Worm (Caenorhabditis elegans) whole organism, young adult: ENCODE results near the gene sprp-4.

ENCODE experiments used
- F37B4.10 ChIP-seq: fragments of 200-800 bp; sonication (Bioruptor generic); IDR thresholded peaks from 2 replicates; pipeline ENCODE4 v1.3.6; 2022; ENCODE audit warnings: missing genetic modification characterization, missing compliant biosample characterization
- F49E8.2 ChIP-seq: sonication (generic microtip); optimal IDR thresholded peaks from 3 replicates; lab custom pipeline; 2017; ENCODE audit warnings: missing genetic modification characterization, mild to moderate bottlenecking, missing compliant biosample characterization, antibody characterized with exemption, moderate library complexity; ENCODE audit not compliant: insufficient read depth
- F55B11.4 ChIP-seq: sonication (generic microtip); optimal IDR thresholded peaks from 2 replicates; lab custom pipeline; 2016; ENCODE audit warnings: missing compliant biosample characterization, missing genetic modification characterization, borderline replicate concordance; ENCODE audit not compliant: insufficient read depth
- F57A8.1 ChIP-seq: fragments of 200-800 bp; sonication (Bioruptor generic); optimal IDR thresholded peaks from 2 replicates; lab custom pipeline; 2018; ENCODE audit warnings: mild to moderate bottlenecking, missing genetic modification characterization, moderate library complexity, missing compliant biosample characterization
- T07F8.4 ChIP-seq: sonication (generic microtip); optimal IDR thresholded peaks from 2 replicates; lab custom pipeline; 2016; ENCODE audit warnings: mild to moderate bottlenecking, missing genetic modification characterization, moderate library complexity, missing compliant biosample characterization
- Y56A3A.18 ChIP-seq: fragments of 200-800 bp; sonication (Bioruptor generic); IDR thresholded peaks from 2 replicates; pipeline ENCODE4 v1.3.6; 2022; ENCODE audit warnings: missing genetic modification reagents, missing genetic modification characterization, missing compliant biosample characterization
- Y79H2A.3 ChIP-seq: fragments of 200-800 bp; sonication (Bioruptor generic); conservative IDR thresholded peaks from 2 replicates; pipeline ENCODE4 v1.3.6; 2022; ENCODE audit warnings: missing genetic modification reagents, missing genetic modification characterization, missing compliant biosample characterization
- ZK185.1 ChIP-seq: sonication (generic microtip); optimal IDR thresholded peaks from 2 replicates; lab custom pipeline; 2016; ENCODE audit warnings: mild to moderate bottlenecking, missing genetic modification characterization, missing compliant biosample characterization; ENCODE audit not compliant: poor library complexity, severe bottlenecking
- bed-2 ChIP-seq: fragments of 200-800 bp; sonication (Bioruptor generic); IDR thresholded peaks from 2 replicates; pipeline ENCODE4 v1.3.6; 2022; ENCODE audit warnings: missing genetic modification reagents, missing genetic modification characterization, missing compliant biosample characterization
- ccch-3 ChIP-seq: fragments of 200-800 bp; sonication (Bioruptor generic); optimal IDR thresholded peaks from 2 replicates; lab custom pipeline; 2018; ENCODE audit warnings: mild to moderate bottlenecking, missing genetic modification characterization, missing compliant biosample characterization
- cebp-1 ChIP-seq, 2 experiments: fragments of 200-800 bp in 1 of 2; sonication (Bioruptor generic) in 1 of 2; sonication (generic microtip) in 1 of 2; IDR thresholded peaks in 1 of 2; optimal IDR thresholded peaks in 1 of 2; 2 replicates each; pipeline versions ENCODE4 v1.3.6 to Lab custom; 2017 to 2022; ENCODE audit warnings: missing compliant biosample characterization in 2 of 2, missing genetic modification characterization in 2 of 2, mild to moderate bottlenecking in 1 of 2, missing genetic modification reagents in 1 of 2, moderate library complexity in 1 of 2
- ceh-100 ChIP-seq: fragments of 200-800 bp; sonication (Bioruptor generic); IDR thresholded peaks from 2 replicates; pipeline ENCODE4 v1.3.6; 2022; ENCODE audit warnings: missing genetic modification reagents, missing genetic modification characterization, missing compliant biosample characterization
- ceh-27 ChIP-seq: fragments of 200-800 bp; sonication (Bioruptor generic); optimal IDR thresholded peaks from 2 replicates; lab custom pipeline; 2018; ENCODE audit warnings: mild to moderate bottlenecking, missing genetic modification characterization, moderate library complexity, missing compliant biosample characterization
- ceh-40 ChIP-seq: fragments of 200-800 bp; sonication (Bioruptor generic); IDR thresholded peaks from 2 replicates; pipeline ENCODE4 v1.3.6; 2022; ENCODE audit warnings: missing genetic modification characterization, missing compliant biosample characterization
- ceh-91 ChIP-seq: fragments of 200-800 bp; sonication (Bioruptor generic); IDR thresholded peaks from 2 replicates; pipeline ENCODE4 v1.3.6; 2022; ENCODE audit warnings: missing genetic modification reagents, missing genetic modification characterization, missing compliant biosample characterization
- die-1 ChIP-seq: sonication (generic microtip); optimal IDR thresholded peaks from 2 replicates; lab custom pipeline; 2016; ENCODE audit warnings: missing genotype, mild to moderate bottlenecking, missing genetic modification characterization, missing compliant biosample characterization
- egl-44 ChIP-seq: fragments of 200-800 bp; sonication (Bioruptor generic); IDR thresholded peaks from 2 replicates; pipeline ENCODE4 v1.3.6; 2022; ENCODE audit warnings: missing genetic modification reagents, missing genetic modification characterization, missing compliant biosample characterization
- ets-4 ChIP-seq: fragments of 200-800 bp; sonication (Bioruptor generic); optimal IDR thresholded peaks from 2 replicates; lab custom pipeline; 2018; ENCODE audit warnings: mild to moderate bottlenecking, missing genetic modification characterization, missing compliant biosample characterization
- fkh-3 ChIP-seq: sonication (generic microtip); optimal IDR thresholded peaks from 2 replicates; lab custom pipeline; 2016; ENCODE audit warnings: mild to moderate bottlenecking, missing genetic modification characterization, missing compliant biosample characterization
- hmg-20 ChIP-seq: fragments of 200-800 bp; sonication (Bioruptor generic); IDR thresholded peaks from 2 replicates; pipeline ENCODE4 v1.3.6; 2022; ENCODE audit warnings: missing genetic modification reagents, missing genetic modification characterization, missing compliant biosample characterization
- let-607 ChIP-seq, 2 experiments: fragments of 200-800 bp in 1 of 2; sonication (Bioruptor generic) in 1 of 2; sonication (generic microtip) in 1 of 2; optimal IDR thresholded peaks; 2 replicates each; lab custom pipeline; 2016 to 2018; ENCODE audit warnings: mild to moderate bottlenecking in 2 of 2, missing compliant biosample characterization in 2 of 2, missing genetic modification characterization in 2 of 2, moderate library complexity in 2 of 2, missing genotype in 1 of 2
- mel-28 ChIP-seq: sonication (generic microtip); optimal IDR thresholded peaks from 2 replicates; lab custom pipeline; 2016; ENCODE audit warnings: borderline replicate concordance, mild to moderate bottlenecking, missing genetic modification characterization, missing compliant biosample characterization
- nfya-2 ChIP-seq: fragments of 200-800 bp; sonication (Bioruptor generic); IDR thresholded peaks from 2 replicates; pipeline ENCODE4 v1.3.6; 2022; ENCODE audit warnings: missing genetic modification reagents, missing genetic modification characterization, missing compliant biosample characterization
- nfyb-1 ChIP-seq: fragments of 200-800 bp; sonication (Bioruptor generic); IDR thresholded peaks from 2 replicates; pipeline ENCODE4 v1.3.6; 2022; ENCODE audit warnings: missing genetic modification reagents, missing genetic modification characterization, missing compliant biosample characterization
- nhr-80 ChIP-seq: sonication (generic microtip); optimal IDR thresholded peaks from 2 replicates; lab custom pipeline; 2016; ENCODE audit warnings: missing genetic modification characterization, missing compliant biosample characterization
- pha-4 ChIP-seq: fragments of 150-350 bp; sonication (generic microtip); optimal IDR thresholded peaks from 2 replicates; lab custom pipeline; 2014; ENCODE audit warnings: missing biosample characterization, missing genetic modification reagents, missing genetic modification characterization
- rec-8 ChIP-seq, 2 experiments: sonication (generic microtip); optimal IDR thresholded peaks; 2 replicates each; lab custom pipeline; 2016; ENCODE audit warnings: mild to moderate bottlenecking in 2 of 2, missing genetic modification characterization in 2 of 2, missing genetic modification reagents in 2 of 2, missing genotype in 2 of 2, missing biosample characterization in 1 of 2, missing compliant biosample characterization in 1 of 2, moderate library complexity in 1 of 2
- repo-1 ChIP-seq: sonication (generic microtip); optimal IDR thresholded peaks from 2 replicates; lab custom pipeline; 2017; ENCODE audit warnings: mild to moderate bottlenecking, missing genetic modification characterization, missing compliant biosample characterization
- sdz-38 ChIP-seq: sonication (generic microtip); optimal IDR thresholded peaks from 2 replicates; lab custom pipeline; 2016; ENCODE audit warnings: missing genotype, missing genetic modification characterization, missing compliant biosample characterization
- sea-2 ChIP-seq: fragments of 200-800 bp; sonication (Bioruptor generic); IDR thresholded peaks from 2 replicates; pipeline ENCODE4 v1.3.6; 2022; ENCODE audit warnings: missing genetic modification characterization, missing compliant biosample characterization
- snpc-3.4 ChIP-seq: sonication (generic microtip); optimal IDR thresholded peaks from 2 replicates; lab custom pipeline; 2017; ENCODE audit warnings: missing genetic modification characterization, mild to moderate bottlenecking, missing compliant biosample characterization, antibody characterized with exemption, moderate library complexity, missing genotype, missing genetic modification reagents
- snpc-4 ChIP-seq, 5 experiments: fragments of 150-350 bp in 1 of 5; sonication (generic microtip) in 4 of 5; optimal IDR thresholded peaks; 2 replicates each; lab custom pipeline; 2014 to 2018; ENCODE audit warnings: missing genetic modification characterization in 5 of 5, missing biosample characterization in 3 of 5, antibody characterized with exemption in 2 of 5, mild to moderate bottlenecking in 2 of 5, missing compliant biosample characterization in 2 of 5, missing genotype in 2 of 5, moderate library complexity in 2 of 5, missing genetic modification reagents in 1 of 5
- tlf-1 ChIP-seq: fragments of 200-800 bp; sonication (Bioruptor generic); optimal IDR thresholded peaks from 2 replicates; lab custom pipeline; 2018; ENCODE audit warnings: mild to moderate bottlenecking, missing genetic modification characterization, missing compliant biosample characterization
- unc-130 ChIP-seq: sonication (generic microtip); optimal IDR thresholded peaks from 2 replicates; lab custom pipeline; 2016; ENCODE audit warnings: missing genetic modification reagents, missing genetic modification characterization, missing compliant biosample characterization
- unc-62 ChIP-seq: fragments of 150-350 bp; optimal IDR thresholded peaks from 2 replicates; lab custom pipeline; 2014; ENCODE audit warnings: missing biosample characterization, missing genetic modification reagents, missing genetic modification characterization
- xnd-1 ChIP-seq: sonication (generic microtip); optimal IDR thresholded peaks from 2 replicates; lab custom pipeline; 2016; ENCODE audit warnings: missing genotype, missing genetic modification reagents, missing genetic modification characterization, missing compliant biosample characterization
- zfh-2 ChIP-seq: fragments of 200-800 bp; sonication (Bioruptor generic); conservative IDR thresholded peaks from 2 replicates; pipeline ENCODE4 v1.3.6; 2022; ENCODE audit warnings: missing genetic modification reagents, missing genetic modification characterization, missing compliant biosample characterization
- zim-3 ChIP-seq: sonication (generic microtip); optimal IDR thresholded peaks from 2 replicates; lab custom pipeline; 2017; ENCODE audit warnings: mild to moderate bottlenecking, missing genetic modification characterization, moderate library complexity, missing compliant biosample characterization
- ztf-18 ChIP-seq: sonication (generic microtip); optimal IDR thresholded peaks from 2 replicates; lab custom pipeline; 2016; ENCODE audit warnings: missing genotype, mild to moderate bottlenecking, missing genetic modification characterization, missing compliant biosample characterization
- ztf-25 ChIP-seq: fragments of 200-800 bp; sonication (Bioruptor generic); IDR thresholded peaks from 2 replicates; pipeline ENCODE4 v1.3.6; 2022; ENCODE audit warnings: missing genetic modification reagents, missing genetic modification characterization, missing compliant biosample characterization
- ztf-26 ChIP-seq: sonication (generic microtip); optimal IDR thresholded peaks from 2 replicates; lab custom pipeline; 2017; ENCODE audit warnings: missing genetic modification characterization, missing compliant biosample characterization
- ztf-28 ChIP-seq: fragments of 200-800 bp; sonication (Bioruptor generic); IDR thresholded peaks from 2 replicates; pipeline ENCODE4 v1.3.6; 2022; ENCODE audit warnings: missing genetic modification reagents, missing genetic modification characterization, missing compliant biosample characterization
- ztf-3 ChIP-seq: fragments of 200-800 bp; sonication (Bioruptor generic); optimal IDR thresholded peaks from 2 replicates; lab custom pipeline; 2018; ENCODE audit warnings: mild to moderate bottlenecking, missing genetic modification characterization, missing compliant biosample characterization

Gene sprp-4

DNA sequence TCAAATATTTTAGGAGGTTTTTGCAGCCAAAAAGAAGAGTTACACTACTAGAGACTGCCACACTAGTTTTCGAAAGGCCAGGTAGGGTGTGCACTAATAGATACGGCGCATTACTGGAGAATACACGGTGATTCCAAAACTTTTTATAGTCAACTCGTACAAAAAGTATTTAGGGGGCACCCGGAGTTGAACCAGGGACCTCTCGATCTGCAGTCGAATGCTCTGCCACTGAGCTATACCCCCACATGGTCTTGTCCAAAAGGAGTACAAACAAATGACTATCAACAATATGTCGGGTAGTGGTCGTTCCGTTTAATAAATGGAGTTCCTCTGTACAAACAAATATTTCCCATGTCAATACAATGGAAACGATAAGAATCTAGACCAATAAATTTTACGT is 35.5 kb downstream of the sprp-4 start (continued):
- TF ChIP-seq ZK185.1 (tag; lab: Kevin White, UChicago) (peak; percentile 42), die-1 (tag; lab: Kevin White, UChicago) (peak; percentile 32), snpc-3.4 (peak; percentile 29)

- TF ChIP-seq unc-62 (GFP tag; lab: Kevin White, UChicago), result no peak
- TF ChIP-seq cebp-1 (GFP tag; IDR thresholded peaks at IDR 0.05; lab: Robert Waterston, UW), result no peak
- peak; percentile 16 for TF ChIP-seq cebp-1 (tag; optimal IDR thresholded peaks at IDR 0.05; lab: Kevin White, UChicago)
- TF ChIP-seq let-607 (tag; optimal IDR thresholded peaks at IDR 0.05; lab: Kevin White, UChicago), result peak in 1 of 2 experiments; percentile 17
- peak; percentile 84 for TF ChIP-seq nhr-80 (tag; lab: Kevin White, UChicago)
- TF ChIP-seq F57A8.1, result no peak
These were observed 41.5 kb downstream of the sprp-4 start, which contains the start of gene cnnm-2 for ce11 chrX:8811916-8812315. Gene cnnm-2 (plus strand): TSS chrX:8812105.

- TF ChIP-seq fkh-3 (tag; lab: Kevin White, UChicago) (no peak), sdz-38 (tag; lab: Kevin White, UChicago) (no peak), T07F8.4 (no peak), F55B11.4 (no peak), ztf-3 (GFP tag; lab: Kevin White, UChicago) (no peak), unc-130 (no peak), hmg-20 (GFP tag; lab: Robert Waterston, UW) (peak; percentile 50; the same call in 1 of the 2 replicates), repo-1 (tag; lab: Kevin White, UChicago) (no peak), sea-2 (GFP tag; lab: Robert Waterston, UW) (no peak), egl-44 (GFP tag; lab: Robert Waterston, UW) (peak; percentile 61; the same call in 1 of the 2 replicates), zim-3 (tag; lab: Kevin White, UChicago) (no peak), ceh-40 (GFP tag; lab: Robert Waterston, UW) (no peak), ztf-26 (tag; lab: Kevin White, UChicago) (peak; percentile 69), xnd-1 (tag; lab: Kevin White, UChicago) (no peak), mel-28 (tag; lab: Kevin White, UChicago) (peak; percentile 17), ztf-18 (peak; percentile 62), ceh-91 (GFP tag; lab: Robert Waterston, UW) (no peak), ceh-100 (GFP tag; lab: Robert Waterston, UW) (no peak), snpc-3.4 (no peak), Y56A3A.18 (GFP tag; lab: Robert Waterston, UW) (no peak), F37B4.10 (GFP tag; lab: Robert Waterston, UW) (no peak), F49E8.2 (no peak), ZK185.1 (tag; lab: Kevin White, UChicago) (no peak), ets-4 (peak; percentile 91), tlf-1 (GFP tag; lab: Kevin White, UChicago) (peak; percentile 34), ceh-27 (GFP tag; lab: Kevin White, UChicago) (peak; percentile 73), pha-4 (tag; lab: Kevin White, UChicago) (peak; percentile 50), ztf-28 (GFP tag; lab: Robert Waterston, UW) (no peak), ztf-25 (GFP tag; lab: Robert Waterston, UW) (no peak), Y79H2A.3 (GFP tag; lab: Robert Waterston, UW) (no peak), bed-2 (GFP tag; lab: Robert Waterston, UW) (no peak), ccch-3 (no peak), snpc-4 (GFP tag; optimal IDR thresholded peaks at IDR 0.05; lab: Kevin White, UChicago) (peak; percentile 35), snpc-4 (tag; optimal IDR thresholded peaks at IDR 0.05; lab: Kevin White, UChicago) (peak; percentile 17 to 72 (median 60)), rec-8 (tag; optimal IDR thresholded peaks at IDR 0.05; lab: Kevin White, UChicago) (no peak), nfyb-1 (GFP tag; lab: Robert Waterston, UW) (peak; percentile 60; the same call in 1 of the 2 replicates), nfya-2 (no peak), zfh-2 (GFP tag; lab: Robert Waterston, UW) (peak; percentile 97)
These were observed 42.5 kb downstream of the sprp-4 start, which contains the start of gene R04E5.9 for ce11 chrX:8810908-8811307. Gene R04E5.9 (minus strand): TSS chrX:8811142.
